In the genomic region with DNA sequence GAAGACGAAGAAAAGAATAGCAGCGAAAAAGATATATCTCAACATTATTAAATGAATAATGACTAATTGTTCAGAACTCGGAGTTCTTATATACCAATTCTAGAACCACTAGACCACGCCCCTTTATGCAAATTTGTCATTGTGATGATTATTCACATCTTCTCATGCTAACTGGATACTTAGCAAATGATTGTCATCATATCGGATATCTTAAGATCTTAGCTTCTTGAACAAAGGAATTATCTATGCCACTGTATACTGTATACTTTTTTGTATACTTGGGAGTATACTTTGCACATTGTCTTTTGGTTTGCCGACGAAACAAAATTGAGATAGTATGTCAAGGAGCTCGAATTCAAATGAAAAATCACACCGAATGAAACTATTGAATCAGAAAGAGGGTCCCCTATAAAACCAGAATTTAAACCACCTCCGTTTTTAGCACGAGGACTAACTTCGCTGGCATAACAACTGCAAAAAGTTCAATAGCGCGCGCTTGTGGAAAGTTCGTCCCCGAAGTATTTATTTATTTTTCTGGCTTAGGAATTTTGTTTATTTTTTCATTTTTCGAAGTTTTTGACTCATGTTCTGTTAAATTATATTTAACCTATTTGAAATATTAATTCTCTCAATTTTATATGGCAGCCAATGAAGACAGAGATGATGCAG, we compare ENCODE assay signal across 8 worm cellular contexts.
TF ChIP-seq lines count a peak whose summit lies in the region.

TSS of gene sdz-1 (minus strand) at position 51 of the 669 bp plus-strand sequence.
TSS of gene vps-33.1 (plus strand) at position 639 of the 669 bp plus-strand sequence.

TF ChIP-seq in whole organism, L1 larva, 84 proteins besides CTCF, POLR2A, EP300 and RAD21 (continues in another document):
- TF ChIP-seq zag-1 (tag; optimal IDR thresholded peaks at IDR 0.05; lab: Kevin White, UChicago) (no peak), ceh-82 (tag; optimal IDR thresholded peaks at IDR 0.05; lab: Kevin White, UChicago) (peak in 2 of 3 experiments; percentile 7 to 63), elt-3 (tag; optimal IDR thresholded peaks at IDR 0.05; lab: Kevin White, UChicago) (peak in 2 of 6 experiments; percentile 1 to 36), ztf-11 (tag; optimal IDR thresholded peaks at IDR 0.05; lab: Kevin White, UChicago) (peak in 1 of 2 experiments; percentile 58), xbp-1 (tag; optimal IDR thresholded peaks at IDR 0.05; lab: Kevin White, UChicago) (peak; percentile 23), tlp-1 (tag; optimal IDR thresholded peaks at IDR 0.05; lab: Kevin White, UChicago) (no peak), mef-2 (tag; optimal IDR thresholded peaks at IDR 0.05; lab: Kevin White, UChicago) (no peak), snu-23 (GFP tag; optimal IDR thresholded peaks at IDR 0.05; lab: Kevin White, UChicago) (peak; percentile 52), aly-2 (tag; optimal IDR thresholded peaks at IDR 0.05; lab: Kevin White, UChicago) (no peak), ceh-63 (GFP tag; optimal IDR thresholded peaks at IDR 0.05; lab: Kevin White, UChicago) (no peak)

TF ChIP-seq in whole organism, L2 larva, 48 proteins besides CTCF, POLR2A, EP300 and RAD21 (continues in another document):
- no peak for TF ChIP-seq sem-4 (tag; optimal IDR thresholded peaks at IDR 0.05; lab: Kevin White, UChicago)
- TF ChIP-seq C34F6.9 (tag; optimal IDR thresholded peaks at IDR 0.05; lab: Kevin White, UChicago): peak; percentile 68
- TF ChIP-seq gmeb-1 (tag; optimal IDR thresholded peaks at IDR 0.05; lab: Kevin White, UChicago): peak; percentile 87
- no peak for TF ChIP-seq skn-1 (tag; optimal IDR thresholded peaks at IDR 0.05; lab: Kevin White, UChicago)
- no peak for TF ChIP-seq ztf-4 (tag; optimal IDR thresholded peaks at IDR 0.05; lab: Kevin White, UChicago)
- no peak for TF ChIP-seq Y55F3AM.14 (GFP tag; optimal IDR thresholded peaks at IDR 0.05; lab: Kevin White, UChicago)
- no peak for TF ChIP-seq nhr-21 (tag; optimal IDR thresholded peaks at IDR 0.05; lab: Kevin White, UChicago)
- TF ChIP-seq dmd-4 (tag; optimal IDR thresholded peaks at IDR 0.05; lab: Kevin White, UChicago): no peak
- no peak for TF ChIP-seq ztf-11 (tag; optimal IDR thresholded peaks at IDR 0.05; lab: Kevin White, UChicago)
- TF ChIP-seq zag-1 (tag; optimal IDR thresholded peaks at IDR 0.05; lab: Kevin White, UChicago): no peak
- TF ChIP-seq unc-55 (GFP tag; optimal IDR thresholded peaks at IDR 0.05; lab: Kevin White, UChicago): peak; percentile 90

TF ChIP-seq in whole organism, L3 larva, 47 proteins besides CTCF, POLR2A, EP300 and RAD21 (continues in another document):
- no peak for TF ChIP-seq unc-39 (tag; optimal IDR thresholded peaks at IDR 0.05; lab: Kevin White, UChicago)
- no peak for TF ChIP-seq mdl-1 (tag; optimal IDR thresholded peaks at IDR 0.05; lab: Kevin White, UChicago)
- peak; percentile 42 for TF ChIP-seq nhr-43 (tag; optimal IDR thresholded peaks at IDR 0.05; lab: Kevin White, UChicago; ENCODE audit: poor library complexity, severe bottlenecking)
- no peak for TF ChIP-seq mml-1 (tag; optimal IDR thresholded peaks at IDR 0.05; lab: Kevin White, UChicago)
- TF ChIP-seq nhr-25 (tag; optimal IDR thresholded peaks at IDR 0.05; lab: Kevin White, UChicago): peak; percentile 21
- TF ChIP-seq nhr-28 (tag; optimal IDR thresholded peaks at IDR 0.05; lab: Kevin White, UChicago): no peak
- peak; percentile 51 for TF ChIP-seq lin-39 (tag; optimal IDR thresholded peaks at IDR 0.05; lab: Kevin White, UChicago)
- TF ChIP-seq zag-1 (tag; optimal IDR thresholded peaks at IDR 0.05; lab: Kevin White, UChicago): no peak
- TF ChIP-seq tbx-2 (tag; optimal IDR thresholded peaks at IDR 0.05; lab: Kevin White, UChicago): no peak
- TF ChIP-seq ceh-28 (tag; optimal IDR thresholded peaks at IDR 0.05; lab: Kevin White, UChicago): no peak
- peak; percentile 27 for TF ChIP-seq R02D3.7 (tag; optimal IDR thresholded peaks at IDR 0.05; lab: Kevin White, UChicago)

TF ChIP-seq in whole organism, L4 larva, 104 proteins besides CTCF, POLR2A, EP300 and RAD21 (continues in another document):
- peak; percentile 96 for TF ChIP-seq mes-2 (tag; optimal IDR thresholded peaks at IDR 0.05; lab: Kevin White, UChicago; ENCODE audit: poor library complexity, severe bottlenecking)
- peak; percentile 18 for TF ChIP-seq dve-1 (tag; optimal IDR thresholded peaks at IDR 0.05; lab: Kevin White, UChicago; ENCODE audit: insufficient read depth)
- no peak for TF ChIP-seq zip-2 (tag; optimal IDR thresholded peaks at IDR 0.05; lab: Kevin White, UChicago)
- TF ChIP-seq mdl-1 (tag; optimal IDR thresholded peaks at IDR 0.05; lab: Kevin White, UChicago): peak in 1 of 2 experiments; percentile 35
- peak; percentile 80 for TF ChIP-seq nhr-6 (tag; optimal IDR thresholded peaks at IDR 0.05; lab: Kevin White, UChicago)
- no peak for TF ChIP-seq pha-4 (GFP tag; IDR thresholded peaks at IDR 0.05; lab: Robert Waterston, UW)
- TF ChIP-seq pha-4 (tag; optimal IDR thresholded peaks at IDR 0.05; lab: Kevin White, UChicago): peak; percentile 21
- TF ChIP-seq lsy-2 (tag; optimal IDR thresholded peaks at IDR 0.05; lab: Kevin White, UChicago): peak in 1 of 2 experiments; percentile 67
- no peak for TF ChIP-seq skn-1 (tag; optimal IDR thresholded peaks at IDR 0.05; lab: Kevin White, UChicago)
- TF ChIP-seq nhr-28 (tag; optimal IDR thresholded peaks at IDR 0.05; lab: Kevin White, UChicago): peak; percentile 4

TF ChIP-seq in whole organism, early embryonic, 17 proteins besides CTCF, POLR2A, EP300 and RAD21:
- TF ChIP-seq ceh-13 (GFP tag; optimal IDR thresholded peaks at IDR 0.05; lab: Kevin White, UChicago): no peak
- no peak for TF ChIP-seq hnd-1 (tag; optimal IDR thresholded peaks at IDR 0.05; lab: Kevin White, UChicago)
- TF ChIP-seq tbx-11 (GFP tag; IDR thresholded peaks at IDR 0.05; lab: Robert Waterston, UW): no peak
- no peak for TF ChIP-seq pes-1 (GFP tag; IDR thresholded peaks at IDR 0.05; lab: Robert Waterston, UW)
- no peak for TF ChIP-seq aly-1 (tag; optimal IDR thresholded peaks at IDR 0.05; lab: Kevin White, UChicago)
- TF ChIP-seq tbx-37 (GFP tag; conservative IDR thresholded peaks at IDR 0.05; lab: Robert Waterston, UW): peak; percentile 49
- TF ChIP-seq ets-7 (tag; optimal IDR thresholded peaks at IDR 0.05; lab: Kevin White, UChicago): no peak
- no peak for TF ChIP-seq sea-1 (GFP tag; conservative IDR thresholded peaks at IDR 0.05; lab: Robert Waterston, UW)
- TF ChIP-seq hmbx-1 (tag; optimal IDR thresholded peaks at IDR 0.05; lab: Kevin White, UChicago): no peak

TF ChIP-seq in whole organism, late embryonic, 69 proteins besides CTCF, POLR2A, EP300 and RAD21 (continues in another document):
- TF ChIP-seq ceh-45 (GFP tag; IDR thresholded peaks at IDR 0.05; lab: Robert Waterston, UW) (no peak), tbx-7 (tag; optimal IDR thresholded peaks at IDR 0.05; lab: Kevin White, UChicago) (peak; percentile 52), ztf-16 (tag; optimal IDR thresholded peaks at IDR 0.05; lab: Kevin White, UChicago) (no peak), ceh-2 (tag; optimal IDR thresholded peaks at IDR 0.05; lab: Kevin White, UChicago) (peak; percentile 49), unc-42 (tag; optimal IDR thresholded peaks at IDR 0.05; lab: Kevin White, UChicago) (peak; percentile 15), C08G9.2 (tag; optimal IDR thresholded peaks at IDR 0.05; lab: Kevin White, UChicago) (peak; percentile 71), hlh-30 (tag; optimal IDR thresholded peaks at IDR 0.05; lab: Kevin White, UChicago; ENCODE audit: insufficient read depth) (peak; percentile 6), nfya-1 (tag; optimal IDR thresholded peaks at IDR 0.05; lab: Kevin White, UChicago) (peak; percentile 18), ets-4 (tag; optimal IDR thresholded peaks at IDR 0.05; lab: Kevin White, UChicago) (peak; percentile 65), fax-1 (tag; optimal IDR thresholded peaks at IDR 0.05; lab: Kevin White, UChicago) (no peak), pha-4 (tag; optimal IDR thresholded peaks at IDR 0.05; lab: Kevin White, UChicago) (no peak), hlh-8 (tag; optimal IDR thresholded peaks at IDR 0.05; lab: Kevin White, UChicago) (peak; percentile 35)

TF ChIP-seq in whole organism, mixed stage, embryonic, 35 proteins besides CTCF, POLR2A, EP300 and RAD21 (continues in another document):
- TF ChIP-seq drap-1 (GFP tag; optimal IDR thresholded peaks at IDR 0.05; lab: Kevin White, UChicago) (no peak), nhr-237 (tag; optimal IDR thresholded peaks at IDR 0.05; lab: Kevin White, UChicago) (peak; percentile 16), M03D4.4 (tag; optimal IDR thresholded peaks at IDR 0.05; lab: Kevin White, UChicago) (no peak), ham-2 (GFP tag; optimal IDR thresholded peaks at IDR 0.05; lab: Kevin White, UChicago) (no peak), lsy-2 (tag; optimal IDR thresholded peaks at IDR 0.05; lab: Kevin White, UChicago) (peak; percentile 29), unc-39 (tag; optimal IDR thresholded peaks at IDR 0.05; lab: Kevin White, UChicago) (no peak), mep-1 (tag; optimal IDR thresholded peaks at IDR 0.05; lab: Kevin White, UChicago) (no peak), ceh-39 (tag; optimal IDR thresholded peaks at IDR 0.05; lab: Kevin White, UChicago) (no peak), mls-2 (tag; optimal IDR thresholded peaks at IDR 0.05; lab: Kevin White, UChicago) (no peak), ceh-43 (GFP tag; optimal IDR thresholded peaks at IDR 0.05; lab: Kevin White, UChicago) (no peak), lin-32 (GFP tag; optimal IDR thresholded peaks at IDR 0.05; lab: Kevin White, UChicago) (no peak), tbx-8 (GFP tag; optimal IDR thresholded peaks at IDR 0.05; lab: Kevin White, UChicago) (no peak), pha-4 (tag; optimal IDR thresholded peaks at IDR 0.05; lab: Kevin White, UChicago) (no peak), sptf-1 (tag; optimal IDR thresholded peaks at IDR 0.05; lab: Kevin White, UChicago) (no peak)

TF ChIP-seq in whole organism, young adult, 124 proteins besides CTCF, POLR2A, EP300 and RAD21 (continues in another document):
- TF ChIP-seq zim-3 (tag; optimal IDR thresholded peaks at IDR 0.05; lab: Kevin White, UChicago): no peak
- TF ChIP-seq pha-4 (tag; optimal IDR thresholded peaks at IDR 0.05; lab: Kevin White, UChicago): no peak
- TF ChIP-seq snpc-1.3 (tag; optimal IDR thresholded peaks at IDR 0.05; lab: Kevin White, UChicago; ENCODE audit: insufficient read depth): no peak
- TF ChIP-seq F39B2.1 (GFP tag; IDR thresholded peaks at IDR 0.05; lab: Robert Waterston, UW): no peak
- no peak for TF ChIP-seq ztf-22 (GFP tag; optimal IDR thresholded peaks at IDR 0.05; lab: Kevin White, UChicago)
- TF ChIP-seq B0336.3 (GFP tag; IDR thresholded peaks at IDR 0.05; lab: Robert Waterston, UW): no peak
- no peak for TF ChIP-seq egl-18 (GFP tag; IDR thresholded peaks at IDR 0.05; lab: Robert Waterston, UW)
- no peak for TF ChIP-seq D2030.7 (GFP tag; IDR thresholded peaks at IDR 0.05; lab: Robert Waterston, UW)
- TF ChIP-seq lin-54 (GFP tag; optimal IDR thresholded peaks at IDR 0.05; lab: Kevin White, UChicago): peak; percentile 35
- TF ChIP-seq mcd-1 (GFP tag; IDR thresholded peaks at IDR 0.05; lab: Robert Waterston, UW): peak; percentile 60
- TF ChIP-seq let-607 (tag; optimal IDR thresholded peaks at IDR 0.05; lab: Kevin White, UChicago): no peak
- TF ChIP-seq ceh-58 (GFP tag; IDR thresholded peaks at IDR 0.05; lab: Robert Waterston, UW): no peak
- TF ChIP-seq lin-35 (GFP tag; optimal IDR thresholded peaks at IDR 0.05; lab: Kevin White, UChicago): no peak
- peak; percentile 36 for TF ChIP-seq dpl-1 (GFP tag; optimal IDR thresholded peaks at IDR 0.05; lab: Kevin White, UChicago)
- TF ChIP-seq aptf-2 (GFP tag; conservative IDR thresholded peaks at IDR 0.05; lab: Robert Waterston, UW): no peak
